Worm (Caenorhabditis elegans) whole organism, L4 larva: ENCODE data around the gene Y46G5A.34.
A peak's percentile ranks its signal among the peaks of the same experiment; 100 is the strongest.

Experiments used
- F44E2.7 ChIP-seq: fragments of 200-800 bp; sonication (Bioruptor generic); IDR thresholded peaks from 2 replicates; pipeline ENCODE4 v2.1.2; 2022; ENCODE audit warnings: missing genetic modification characterization, missing compliant biosample characterization
- ZK546.5 ChIP-seq, 2 experiments: sonication (generic microtip); optimal IDR thresholded peaks; 2 replicates each; lab custom pipeline; 2017; ENCODE audit warnings: missing biosample characterization in 2 of 2, missing genetic modification characterization in 2 of 2
- ama-1 ChIP-seq: fragments of 150-350 bp; optimal IDR thresholded peaks from 2 replicates; lab custom pipeline; 2014; ENCODE audit warnings: inconsistent platforms, mixed read lengths
- daf-12 ChIP-seq: fragments of 150-350 bp; optimal IDR thresholded peaks from 2 replicates; lab custom pipeline; 2014; ENCODE audit warnings: missing biosample characterization, missing genetic modification reagents, missing genetic modification characterization
- dmd-9 ChIP-seq: fragments of 200-800 bp; sonication (Bioruptor generic); IDR thresholded peaks from 2 replicates; pipeline ENCODE4 v1.3.6; 2022; ENCODE audit warnings: missing genetic modification reagents, missing genetic modification characterization, missing compliant biosample characterization
- gei-8 ChIP-seq: fragments of 200-800 bp; sonication (Bioruptor generic); optimal IDR thresholded peaks from 2 replicates; lab custom pipeline; 2018; ENCODE audit warnings: mild to moderate bottlenecking, missing genetic modification characterization, missing compliant biosample characterization
- jun-1 ChIP-seq: fragments of 150-350 bp; optimal IDR thresholded peaks from 2 replicates; lab custom pipeline; 2014; ENCODE audit warnings: missing biosample characterization, missing genetic modification reagents, missing genetic modification characterization
- lin-29 ChIP-seq: fragments of 200-800 bp; sonication (Bioruptor generic); IDR thresholded peaks from 2 replicates; pipeline ENCODE4 v1.3.6; 2022; ENCODE audit warnings: missing genetic modification reagents, missing genetic modification characterization, missing compliant biosample characterization
- lsy-2 ChIP-seq, 2 experiments: fragments of 150-350 bp in 1 of 2; sonication (generic microtip) in 1 of 2; optimal IDR thresholded peaks; 2 replicates each; lab custom pipeline; 2014 to 2017; ENCODE audit warnings: missing biosample characterization in 2 of 2, missing genetic modification characterization in 2 of 2
- mxl-2 ChIP-seq: fragments of 200-800 bp; sonication (Bioruptor generic); conservative IDR thresholded peaks from 2 replicates; pipeline ENCODE4 v1.3.6; 2022; ENCODE audit warnings: missing genetic modification reagents, missing genetic modification characterization, missing compliant biosample characterization
- nhr-28 ChIP-seq: fragments of 150-350 bp; optimal IDR thresholded peaks from 2 replicates; lab custom pipeline; 2014; ENCODE audit warnings: missing biosample characterization, missing genetic modification characterization
- pqm-1 ChIP-seq: sonication (generic microtip); optimal IDR thresholded peaks from 2 replicates; lab custom pipeline; 2017; ENCODE audit warnings: missing biosample characterization, missing genetic modification characterization
- rbr-2 ChIP-seq: sonication (generic microtip); optimal IDR thresholded peaks from 2 replicates; lab custom pipeline; 2016; ENCODE audit warnings: missing genotype, missing genetic modification characterization, missing compliant biosample characterization
- snpc-4 ChIP-seq: fragments of 150-350 bp; optimal IDR thresholded peaks from 2 replicates; lab custom pipeline; 2014; ENCODE audit warnings: missing biosample characterization, missing genetic modification characterization
- spr-3 ChIP-seq: fragments of 200-800 bp; sonication (Bioruptor generic); optimal IDR thresholded peaks from 2 replicates; lab custom pipeline; 2018; ENCODE audit warnings: mild to moderate bottlenecking, missing genetic modification characterization, missing compliant biosample characterization
- ztf-11 ChIP-seq: fragments of 150-350 bp; optimal IDR thresholded peaks from 2 replicates; lab custom pipeline; 2014; ENCODE audit warnings: missing biosample characterization, missing genetic modification characterization

The Y46G5A.34 gene

DNA sequence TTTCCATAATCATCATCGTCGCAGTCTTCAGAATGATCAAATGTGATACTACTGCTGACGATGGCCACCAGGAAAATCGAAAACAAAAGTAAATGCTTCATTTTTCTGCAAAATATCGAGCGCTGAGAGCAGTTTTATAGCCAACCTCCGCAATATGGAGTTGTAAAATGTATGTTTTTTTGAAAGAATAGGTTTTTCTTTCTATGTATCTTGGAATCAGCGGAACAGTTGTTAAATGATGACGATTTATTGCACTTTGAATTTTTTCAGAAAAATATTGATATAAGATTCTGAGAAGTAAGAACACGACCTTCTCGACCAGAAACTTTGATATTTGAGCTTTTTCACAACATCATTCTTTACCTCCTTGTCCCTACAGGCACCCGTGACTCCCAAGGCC, 52.4 kb downstream of the Y46G5A.34 start, which contains the start of gene Y46G5A.23:
TSS of gene Y46G5A.23 (minus strand) at position 101 of the 400 bp plus-strand sequence.
- TF ChIP-seq ztf-11 (no peak), snpc-4 (no peak), F44E2.7 (GFP tag; lab: Robert Waterston, UW) (no peak), lin-29 (GFP tag; lab: Robert Waterston, UW) (no peak), daf-12 (tag; lab: Kevin White, UChicago) (no peak), gei-8 (GFP tag; lab: Kevin White, UChicago) (no peak), ama-1 (lab: Kevin White, UChicago) (no peak), rbr-2 (tag; lab: Kevin White, UChicago) (no peak), jun-1 (tag; lab: Kevin White, UChicago) (no peak), dmd-9 (GFP tag; lab: Robert Waterston, UW) (no peak), spr-3 (no peak), mxl-2 (GFP tag; lab: Robert Waterston, UW) (no peak)

DNA sequence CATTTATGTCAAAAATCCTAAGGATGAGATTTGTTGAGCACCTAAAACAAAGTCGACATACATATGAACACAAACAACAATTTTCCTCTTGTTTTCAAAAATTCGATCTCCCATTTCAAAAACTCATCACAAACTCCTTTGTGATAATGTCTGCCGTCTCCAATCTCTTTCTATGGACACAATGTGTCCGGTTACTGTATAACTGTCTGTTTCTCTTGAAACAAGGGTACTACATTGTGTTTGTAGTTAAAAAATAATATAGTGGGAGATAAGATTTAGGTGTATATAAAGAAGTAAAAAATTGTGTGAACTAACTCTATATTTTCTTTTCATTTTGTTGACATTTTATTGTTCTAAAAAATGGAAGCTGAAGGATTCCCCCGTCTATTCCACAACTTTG, 53.9 kb downstream of the Y46G5A.34 start, which contains the start of gene bcmo-1:
TSS of gene bcmo-1 (plus strand) at position 330 of the 400 bp plus-strand sequence.
- TF ChIP-seq nhr-28 (tag; lab: Kevin White, UChicago) (peak; percentile 97), lsy-2 (tag; optimal IDR thresholded peaks at IDR 0.05; lab: Kevin White, UChicago) (no peak), ZK546.5 (tag; optimal IDR thresholded peaks at IDR 0.05; lab: Kevin White, UChicago) (no peak), pqm-1 (tag; lab: Kevin White, UChicago) (peak; percentile 3)
